Fruit fly (Drosophila melanogaster) whole organism, embryonic: ENCODE data around the gene CG16826.
A peak's percentile ranks its signal among the peaks of the same experiment; 100 is the strongest.

Source experiments
- Atf6 ChIP-seq: fragments of 200-800 bp; sonication (Bioruptor generic); IDR thresholded peaks from 2 replicates; pipeline ENCODE4 v1.3.6; 2022; ENCODE audit warnings: missing biosample characterization, missing genetic modification characterization
- Bdp1 ChIP-seq: fragments of 200-800 bp; sonication (Bioruptor generic); optimal IDR thresholded peaks from 3 replicates; lab custom pipeline; 2016; ENCODE audit warnings: missing biosample characterization, missing genetic modification characterization
- Blimp-1 ChIP-seq: fragments of 200-800 bp; sonication (Bioruptor generic); optimal IDR thresholded peaks from 3 replicates; lab custom pipeline; 2018; ENCODE audit warnings: missing biosample characterization, missing genetic modification characterization, mild to moderate bottlenecking, moderate library complexity, missing genetic modification reagents
- CG10959 ChIP-seq: fragments of 200-800 bp; sonication (Bioruptor generic); IDR thresholded peaks from 2 replicates; pipeline ENCODE4 v1.3.6; 2022; ENCODE audit warnings: missing biosample characterization, missing genetic modification characterization
- CG12299 ChIP-seq: fragments of 200-800 bp; sonication (Bioruptor generic); optimal IDR thresholded peaks from 2 replicates; lab custom pipeline; 2018; ENCODE audit warnings: missing biosample characterization, mild to moderate bottlenecking, missing genetic modification characterization
- CG13287 ChIP-seq: fragments of 200-800 bp; sonication (Bioruptor generic); IDR thresholded peaks from 2 replicates; pipeline ENCODE4 v1.3.6; 2022; ENCODE audit warnings: missing biosample characterization, missing genetic modification characterization; ENCODE audit not compliant: partially characterized antibody
- CG13894 ChIP-seq: fragments of 200-800 bp; sonication (Bioruptor generic); optimal IDR thresholded peaks from 3 replicates; lab custom pipeline; 2018; ENCODE audit warnings: missing biosample characterization, mild to moderate bottlenecking, missing genetic modification characterization, moderate library complexity
- CG14860 ChIP-seq: fragments of 200-800 bp; sonication (Bioruptor generic); IDR thresholded peaks from 3 replicates; pipeline ENCODE4 v1.3.6; 2022; ENCODE audit warnings: missing biosample characterization, missing genetic modification characterization; ENCODE audit not compliant: partially characterized antibody
- CG1647 ChIP-seq: fragments of 200-800 bp; sonication (Bioruptor generic); optimal IDR thresholded peaks from 3 replicates; lab custom pipeline; 2016; ENCODE audit warnings: missing biosample characterization, missing genetic modification characterization
- CG16863 ChIP-seq: fragments of 200-800 bp; sonication (Bioruptor generic); optimal IDR thresholded peaks from 3 replicates; lab custom pipeline; 2016; ENCODE audit warnings: missing biosample characterization, missing genetic modification characterization
- CG17612 ChIP-seq: fragments of 200-800 bp; sonication (Bioruptor generic); IDR thresholded peaks from 2 replicates; pipeline ENCODE4 v1.3.6; 2022; ENCODE audit warnings: missing biosample characterization, missing genetic modification characterization
- CG18262 ChIP-seq: fragments of 200-800 bp; optimal IDR thresholded peaks from 3 replicates; lab custom pipeline; 2019; ENCODE audit warnings: missing biosample characterization, mild to moderate bottlenecking, missing genetic modification characterization, moderate library complexity
- CG2889 ChIP-seq: fragments of 200-800 bp; sonication (Bioruptor generic); IDR thresholded peaks from 3 replicates; pipeline ENCODE4 v1.3.6; 2022; ENCODE audit warnings: missing biosample characterization, missing genetic modification characterization
- CG3838 ChIP-seq: fragments of 200-800 bp; sonication (Bioruptor generic); optimal IDR thresholded peaks from 3 replicates; lab custom pipeline; 2016; ENCODE audit warnings: missing biosample characterization, missing genetic modification characterization
- CG42726 ChIP-seq: fragments of 200-800 bp; sonication (Bioruptor generic); IDR thresholded peaks from 2 replicates; pipeline ENCODE4 v1.3.6; 2022; ENCODE audit warnings: missing biosample characterization, missing genetic modification characterization; ENCODE audit not compliant: partially characterized antibody
- CG4617 ChIP-seq: fragments of 200-800 bp; sonication (Bioruptor generic); optimal IDR thresholded peaks from 3 replicates; lab custom pipeline; 2016; ENCODE audit warnings: missing biosample characterization, missing genetic modification characterization, borderline replicate concordance
- CG6254 ChIP-seq: fragments of 200-800 bp; sonication (Bioruptor generic); optimal IDR thresholded peaks from 3 replicates; lab custom pipeline; 2017; ENCODE audit warnings: mild to moderate bottlenecking, missing biosample characterization, missing genetic modification reagents, missing genetic modification characterization
- CG9932 ChIP-seq: fragments of 200-800 bp; sonication (Bioruptor generic); IDR thresholded peaks from 2 replicates; pipeline ENCODE4 v1.3.6; 2022; ENCODE audit warnings: missing biosample characterization, missing genetic modification characterization
- CrebB ChIP-seq: fragments of 200-800 bp; sonication (Bioruptor generic); optimal IDR thresholded peaks from 3 replicates; lab custom pipeline; 2018; ENCODE audit warnings: missing biosample characterization, mild to moderate bottlenecking, missing genetic modification characterization
- D ChIP-seq, 2 experiments: fragments of 200-800 bp in 1 of 2; fragments of >200 bp in 1 of 2; sonication (Bioruptor generic) in 1 of 2; optimal IDR thresholded peaks; 2 replicates in 1 of 2; 3 replicates in 1 of 2; lab custom pipeline; 2017; ENCODE audit warnings: mild to moderate bottlenecking in 1 of 2, missing biosample characterization in 1 of 2, missing genetic modification characterization in 1 of 2, missing genetic modification reagents in 1 of 2
- Doc2 ChIP-seq: fragments of 200-800 bp; sonication (Bioruptor generic); IDR thresholded peaks from 2 replicates; pipeline ENCODE4 v1.3.6; 2022; ENCODE audit warnings: missing biosample characterization, missing genetic modification characterization
- Ets65A ChIP-seq: fragments of 200-800 bp; sonication (Bioruptor generic); peaks from one replicate; lab custom pipeline; 2016; ENCODE audit warnings: missing biosample characterization, missing genetic modification characterization
- HHEX ChIP-seq: fragments of 200-800 bp; sonication (Bioruptor generic); optimal IDR thresholded peaks from 3 replicates; lab custom pipeline; 2017; ENCODE audit warnings: missing biosample characterization, mild to moderate bottlenecking, missing genetic modification characterization, missing genetic modification reagents
- HmgZ ChIP-seq: fragments of 200-800 bp; sonication (Bioruptor generic); optimal IDR thresholded peaks from 2 replicates; lab custom pipeline; 2018; ENCODE audit warnings: missing biosample characterization, mild to moderate bottlenecking, missing genetic modification characterization
- Hr39 ChIP-seq: fragments of >200 bp; optimal IDR thresholded peaks from 2 replicates; lab custom pipeline; 2017
- Hr51 ChIP-seq, 2 experiments: fragments of 200-800 bp; sonication (Bioruptor generic); optimal IDR thresholded peaks; 2 replicates in 1 of 2; 3 replicates in 1 of 2; lab custom pipeline; 2016 to 2018; ENCODE audit warnings: missing biosample characterization in 2 of 2, missing genetic modification characterization in 2 of 2, mild to moderate bottlenecking in 1 of 2, moderate library complexity in 1 of 2
- Jarid2 ChIP-seq: fragments of 200-800 bp; sonication (Bioruptor generic); optimal IDR thresholded peaks from 3 replicates; lab custom pipeline; 2017; ENCODE audit warnings: mild to moderate bottlenecking, missing biosample characterization, missing genetic modification reagents, missing genetic modification characterization
- Myb ChIP-seq: fragments of 200-800 bp; sonication (Bioruptor generic); optimal IDR thresholded peaks from 2 replicates; lab custom pipeline; 2016; ENCODE audit warnings: missing biosample characterization, missing genetic modification characterization
- Rfx ChIP-seq: fragments of 200-800 bp; sonication (Bioruptor generic); IDR thresholded peaks from 2 replicates; pipeline ENCODE4 v1.3.6; 2022; ENCODE audit warnings: missing biosample characterization, missing genetic modification characterization
- Sry-β ChIP-seq: fragments of 200-800 bp; sonication (Bioruptor generic); optimal IDR thresholded peaks from 2 replicates; lab custom pipeline; 2018; ENCODE audit warnings: missing biosample characterization, mild to moderate bottlenecking, missing genetic modification characterization, moderate library complexity
- cwo ChIP-seq: fragments of 200-800 bp; sonication (Bioruptor generic); optimal IDR thresholded peaks from 3 replicates; lab custom pipeline; 2017; ENCODE audit warnings: missing biosample characterization, missing genetic modification characterization, mild to moderate bottlenecking, moderate library complexity, missing genetic modification reagents
- dmrt99B ChIP-seq: fragments of 200-800 bp; sonication (Bioruptor generic); optimal IDR thresholded peaks from 2 replicates; lab custom pipeline; 2018; ENCODE audit warnings: missing biosample characterization, mild to moderate bottlenecking, missing genetic modification characterization, moderate library complexity
- ems ChIP-seq: fragments of 200-800 bp; sonication (Bioruptor generic); optimal IDR thresholded peaks from 3 replicates; lab custom pipeline; 2016; ENCODE audit warnings: missing biosample characterization, missing genetic modification characterization
- esg ChIP-seq: fragments of 200-800 bp; sonication (Bioruptor generic); conservative IDR thresholded peaks from 2 replicates; pipeline ENCODE4 v1.3.6; 2022; ENCODE audit warnings: missing biosample characterization, missing genetic modification characterization
- fd96Cb ChIP-seq: fragments of 200-800 bp; sonication (Bioruptor generic); optimal IDR thresholded peaks from 2 replicates; lab custom pipeline; 2018; ENCODE audit warnings: missing biosample characterization, mild to moderate bottlenecking, missing genetic modification characterization, moderate library complexity
- fru ChIP-seq: fragments of >200 bp; optimal IDR thresholded peaks from 2 replicates; lab custom pipeline; 2017
- ftz-f1 ChIP-seq: fragments of 200-800 bp; sonication (Bioruptor generic); optimal IDR thresholded peaks from 2 replicates; lab custom pipeline; 2016; ENCODE audit warnings: missing biosample characterization, missing genetic modification characterization
- fu2 ChIP-seq: fragments of 200-800 bp; sonication (Bioruptor generic); optimal IDR thresholded peaks from 2 replicates; lab custom pipeline; 2016; ENCODE audit warnings: missing biosample characterization, missing genetic modification characterization
- hbn ChIP-seq: fragments of 200-800 bp; sonication (Bioruptor generic); IDR thresholded peaks from 2 replicates; pipeline ENCODE4 v1.3.6; 2022; ENCODE audit warnings: missing biosample characterization, missing genetic modification characterization; ENCODE audit not compliant: partially characterized antibody
- kni ChIP-seq: fragments of 200-800 bp; sonication (Bioruptor generic); optimal IDR thresholded peaks from 3 replicates; lab custom pipeline; 2017; ENCODE audit warnings: mild to moderate bottlenecking, missing biosample characterization, missing genetic modification reagents, missing genetic modification characterization
- nerfin-1 ChIP-seq: fragments of 200-800 bp; sonication (Bioruptor generic); optimal IDR thresholded peaks from 3 replicates; lab custom pipeline; 2019; ENCODE audit warnings: missing biosample characterization, mild to moderate bottlenecking, missing genetic modification characterization, moderate library complexity
- onecut ChIP-seq: fragments of 200-800 bp; sonication (Bioruptor generic); IDR thresholded peaks from 2 replicates; pipeline ENCODE4 v1.3.6; 2022; ENCODE audit warnings: missing biosample characterization, missing genetic modification characterization
- repo ChIP-seq: fragments of 200-800 bp; sonication (Bioruptor generic); optimal IDR thresholded peaks from 2 replicates; lab custom pipeline; 2016; ENCODE audit warnings: missing biosample characterization, missing genetic modification characterization
- sc ChIP-seq, 3 experiments: fragments of >200 bp in 2 of 3; fragments of 200-800 bp in 1 of 3; sonication (Bioruptor generic) in 1 of 3; optimal IDR thresholded peaks; 2 replicates in 2 of 3; 3 replicates in 1 of 3; lab custom pipeline; 2017; ENCODE audit warnings: mild to moderate bottlenecking in 1 of 3, missing biosample characterization in 1 of 3, missing genetic modification characterization in 1 of 3, missing genetic modification reagents in 1 of 3
- shn ChIP-seq: fragments of 200-800 bp; sonication (Bioruptor generic); optimal IDR thresholded peaks from 3 replicates; lab custom pipeline; 2016; ENCODE audit warnings: missing biosample characterization, missing genetic modification characterization
- sob ChIP-seq: fragments of 200-800 bp; sonication (Bioruptor generic); IDR thresholded peaks from 2 replicates; pipeline ENCODE4 v1.3.6; 2022; ENCODE audit warnings: missing biosample characterization, missing genetic modification characterization
- tgo ChIP-seq: fragments of 200-800 bp; sonication (Bioruptor generic); IDR thresholded peaks from 3 replicates; pipeline ENCODE4 v1.3.6; 2022; ENCODE audit warnings: missing biosample characterization, missing genetic modification characterization
- wek ChIP-seq: fragments of 200-800 bp; sonication (Bioruptor generic); optimal IDR thresholded peaks from 3 replicates; lab custom pipeline; 2018; ENCODE audit warnings: missing biosample characterization, mild to moderate bottlenecking, missing genetic modification characterization, moderate library complexity
- yki ChIP-seq: fragments of >200 bp; optimal IDR thresholded peaks from 3 replicates; lab custom pipeline; 2018
- z ChIP-seq: fragments of 200-800 bp; sonication (Bioruptor generic); IDR thresholded peaks from 3 replicates; pipeline ENCODE4 v1.3.6; 2022; ENCODE audit warnings: missing biosample characterization, missing genetic modification characterization

Gene CG16826

dm6 chr2L:13387255-13387654 lies 39.7 kb downstream of the CG16826 start, which contains the start of the genes Ing5 and CG7099 (continued):
- TF ChIP-seq sc (optimal IDR thresholded peaks at IDR 0.05; lab: Kevin White, UChicago) (no peak), sc (GFP tag; optimal IDR thresholded peaks at IDR 0.05; lab: Kevin White, UChicago) (peak; percentile 93), CG2889 (GFP tag; lab: Robert Waterston, UW) (peak; percentile 94), onecut (GFP tag; lab: Robert Waterston, UW) (peak; percentile 85), D (optimal IDR thresholded peaks at IDR 0.05; lab: Kevin White, UChicago) (no peak), D (GFP tag; optimal IDR thresholded peaks at IDR 0.05; lab: Kevin White, UChicago) (peak; percentile 91), Bdp1 (GFP tag; lab: Kevin White, UChicago) (peak; percentile 93), Jarid2 (GFP tag; lab: Kevin White, UChicago) (no peak), CG42726 (GFP tag; lab: Robert Waterston, UW) (0 out of 2 replicates have a peak, but pooled peaks have one; percentile 48), Sry-β (peak; percentile 67), Atf6 (peak; percentile 96), shn (GFP tag; lab: Kevin White, UChicago) (peak; percentile 84), nerfin-1 (peak; percentile 93), ftz-f1 (GFP tag; lab: Kevin White, UChicago) (peak; percentile 18), Blimp-1 (GFP tag; lab: Kevin White, UChicago) (peak; percentile 94), wek (GFP tag; lab: Kevin White, UChicago) (peak; percentile 74), yki (no peak), CG16863 (peak; percentile 87), kni (no peak), CG13894 (tag; lab: Kevin White, UChicago) (peak; percentile 96), CG17612 (GFP tag; lab: Robert Waterston, UW) (peak; percentile 86), CG4617 (GFP tag; lab: Kevin White, UChicago) (peak; percentile 97), Rfx (peak; percentile 98), Myb (GFP tag; lab: Kevin White, UChicago) (peak; percentile 64), tgo (GFP tag; lab: Robert Waterston, UW) (peak; percentile 96), esg (GFP tag; lab: Robert Waterston, UW) (peak; percentile 94), fd96Cb (peak; percentile 96), fru (lab: Kevin White, UChicago) (no peak), z (GFP tag; lab: Robert Waterston, UW) (peak; percentile 49; the same call in 1 of the 3 replicates), CG14860 (GFP tag; lab: Robert Waterston, UW) (peak; percentile 62; the same call in 2 of the 3 replicates), HHEX (peak; percentile 95), Hr39 (lab: Kevin White, UChicago) (no peak), CG18262 (peak; percentile 95), dmrt99B (peak; percentile 93), Doc2 (GFP tag; lab: Robert Waterston, UW) (peak; percentile 91), CG9932 (GFP tag; lab: Robert Waterston, UW) (peak; percentile 99), CrebB (peak; percentile 89), CG6254 (GFP tag; lab: Kevin White, UChicago) (peak; percentile 87), CG13287 (GFP tag; lab: Robert Waterston, UW) (peak; percentile 83), hbn (GFP tag; lab: Robert Waterston, UW) (peak; percentile 52; the same call in 1 of the 2 replicates), CG3838 (GFP tag; lab: Kevin White, UChicago) (peak; percentile 87), CG1647 (GFP tag; lab: Kevin White, UChicago) (peak; percentile 94), Hr51 (GFP tag; optimal IDR thresholded peaks at IDR 0.05; lab: Kevin White, UChicago) (peak; percentile 95 to 96), HmgZ (tag; lab: Kevin White, UChicago) (peak; percentile 97), Ets65A (GFP tag; lab: Kevin White, UChicago) (peak; percentile 98), CG12299 (tag; lab: Kevin White, UChicago) (peak; percentile 93), repo (GFP tag; lab: Kevin White, UChicago) (peak; percentile 71), ems (GFP tag; lab: Kevin White, UChicago) (peak; percentile 95), fu2 (GFP tag; lab: Kevin White, UChicago) (peak; percentile 82), CG10959 (GFP tag; lab: Robert Waterston, UW) (peak; percentile 94), cwo (peak; percentile 90), sob (GFP tag; lab: Robert Waterston, UW) (peak; percentile 98)
